2 worm cellular contexts compared by ENCODE assay signal in genomic region chrII:2832098-2832497, ce11.
TF ChIP-seq lines count a peak whose summit lies in the region.

No protein-coding gene starts in this region.

TF ChIP-seq in whole organism, L1 larva, 84 proteins besides CTCF, POLR2A, EP300 and RAD21 (continued from another document):
- TF ChIP-seq mef-2 (tag; optimal IDR thresholded peaks at IDR 0.05; lab: Kevin White, UChicago) (peak; percentile 43), C04F5.9 (tag; optimal IDR thresholded peaks at IDR 0.05; lab: Kevin White, UChicago) (no peak), ama-1 (optimal IDR thresholded peaks at IDR 0.05; lab: Kevin White, UChicago) (no peak), ceh-8 (GFP tag; optimal IDR thresholded peaks at IDR 0.05; lab: Kevin White, UChicago) (no peak), fkh-10 (GFP tag; optimal IDR thresholded peaks at IDR 0.05; lab: Kevin White, UChicago) (no peak), ceh-63 (GFP tag; optimal IDR thresholded peaks at IDR 0.05; lab: Kevin White, UChicago) (no peak), rnt-1 (tag; optimal IDR thresholded peaks at IDR 0.05; lab: Kevin White, UChicago) (peak; percentile 41), grh-1 (GFP tag; IDR thresholded peaks at IDR 0.05; lab: Robert Waterston, UW) (no peak), pqm-1 (tag; optimal IDR thresholded peaks at IDR 0.05; lab: Kevin White, UChicago) (no peak), ceh-82 (tag; optimal IDR thresholded peaks at IDR 0.05; lab: Kevin White, UChicago) (peak in 1 of 3 experiments; percentile 6), alr-1 (tag; optimal IDR thresholded peaks at IDR 0.05; lab: Kevin White, UChicago; ENCODE audit: borderline replicate concordance) (no peak), nhr-19 (GFP tag; conservative IDR thresholded peaks at IDR 0.05; lab: Robert Waterston, UW) (no peak), lin-15B (tag; optimal IDR thresholded peaks at IDR 0.05; lab: Kevin White, UChicago) (no peak), xbp-1 (tag; optimal IDR thresholded peaks at IDR 0.05; lab: Kevin White, UChicago) (peak; percentile 7), nhr-20 (tag; optimal IDR thresholded peaks at IDR 0.05; lab: Kevin White, UChicago) (peak; percentile 44), sup-37 (GFP tag; optimal IDR thresholded peaks at IDR 0.05; lab: Kevin White, UChicago) (no peak), swsn-7 (tag; optimal IDR thresholded peaks at IDR 0.05; lab: Kevin White, UChicago) (peak; percentile 10), unc-130 (tag; optimal IDR thresholded peaks at IDR 0.05; lab: Kevin White, UChicago) (no peak), nhr-77 (tag; optimal IDR thresholded peaks at IDR 0.05; lab: Kevin White, UChicago) (peak; percentile 9), skn-1 (tag; optimal IDR thresholded peaks at IDR 0.05; lab: Kevin White, UChicago) (no peak), mep-1 (tag; optimal IDR thresholded peaks at IDR 0.05; lab: Kevin White, UChicago) (peak; percentile 48), egl-13 (tag; optimal IDR thresholded peaks at IDR 0.05; lab: Kevin White, UChicago) (no peak), nhr-85 (tag; lab: Kevin White, UChicago) (peak; percentile 61), dpl-1 (GFP tag; optimal IDR thresholded peaks at IDR 0.05; lab: Kevin White, UChicago) (peak in 2 of 3 experiments; percentile 10 to 15), lsy-2 (tag; optimal IDR thresholded peaks at IDR 0.05; lab: Kevin White, UChicago) (peak; percentile 40 to 54), lin-14 (GFP tag; optimal IDR thresholded peaks at IDR 0.05; lab: Kevin White, UChicago) (peak; percentile 77)

TF ChIP-seq in whole organism, L2 larva, 48 proteins besides CTCF, POLR2A, EP300 and RAD21 (continued from another document):
- TF ChIP-seq egl-27 (tag; optimal IDR thresholded peaks at IDR 0.05; lab: Kevin White, UChicago), result no peak
- TF ChIP-seq nhr-129 (tag; optimal IDR thresholded peaks at IDR 0.05; lab: Kevin White, UChicago), result peak; percentile 58
- peak; percentile 46 for TF ChIP-seq C34F6.9 (tag; optimal IDR thresholded peaks at IDR 0.05; lab: Kevin White, UChicago)
